Fruit fly (Drosophila melanogaster) whole organism, adult: ENCODE measurements around the gene Myc.
A peak's percentile ranks its signal among the peaks of the same experiment; 100 is the strongest.

Experiments used
- CG11617 ChIP-seq: fragments of 200-800 bp; sonication (Bioruptor generic); optimal IDR thresholded peaks from 2 replicates; lab custom pipeline; 2017; ENCODE audit warnings: mild to moderate bottlenecking, missing biosample characterization, missing genetic modification reagents, missing genetic modification characterization
- CG1620 ChIP-seq: fragments of 200-800 bp; sonication (Bioruptor generic); optimal IDR thresholded peaks from 2 replicates; lab custom pipeline; 2016; ENCODE audit warnings: missing biosample characterization, missing genetic modification characterization
- CG7045 ChIP-seq: fragments of 200-800 bp; sonication (Bioruptor generic); optimal IDR thresholded peaks from 2 replicates; lab custom pipeline; 2017; ENCODE audit warnings: missing biosample characterization, mild to moderate bottlenecking, missing genetic modification characterization
- CG7101 ChIP-seq: fragments of 200-800 bp; sonication (Bioruptor generic); optimal IDR thresholded peaks from 2 replicates; lab custom pipeline; 2018; ENCODE audit warnings: missing biosample characterization, mild to moderate bottlenecking, missing genetic modification characterization, moderate library complexity
- Mnt ChIP-seq: fragments of 200-800 bp; sonication (Bioruptor generic); optimal IDR thresholded peaks from 2 replicates; lab custom pipeline; 2016; ENCODE audit warnings: missing biosample characterization, mild to moderate bottlenecking, missing genetic modification characterization
- cic ChIP-seq: fragments of 200-800 bp; sonication (Bioruptor generic); optimal IDR thresholded peaks from 2 replicates; lab custom pipeline; 2017; ENCODE audit warnings: missing biosample characterization, mild to moderate bottlenecking, missing genetic modification characterization, moderate library complexity
- cnc ChIP-seq, 2 experiments: fragments of >200 bp; optimal IDR thresholded peaks; 2 replicates each; lab custom pipeline; 2017
- kay ChIP-seq: fragments of 200-800 bp; sonication (Bioruptor generic); peaks from one replicate; lab custom pipeline; 2016; ENCODE audit warnings: missing biosample characterization, missing genetic modification characterization, borderline replicate concordance
- pad ChIP-seq: fragments of 200-800 bp; sonication (Bioruptor generic); optimal IDR thresholded peaks from 3 replicates; lab custom pipeline; 2017; ENCODE audit warnings: missing biosample characterization, missing genetic modification characterization, mild to moderate bottlenecking, moderate library complexity, missing genetic modification reagents

DNA sequence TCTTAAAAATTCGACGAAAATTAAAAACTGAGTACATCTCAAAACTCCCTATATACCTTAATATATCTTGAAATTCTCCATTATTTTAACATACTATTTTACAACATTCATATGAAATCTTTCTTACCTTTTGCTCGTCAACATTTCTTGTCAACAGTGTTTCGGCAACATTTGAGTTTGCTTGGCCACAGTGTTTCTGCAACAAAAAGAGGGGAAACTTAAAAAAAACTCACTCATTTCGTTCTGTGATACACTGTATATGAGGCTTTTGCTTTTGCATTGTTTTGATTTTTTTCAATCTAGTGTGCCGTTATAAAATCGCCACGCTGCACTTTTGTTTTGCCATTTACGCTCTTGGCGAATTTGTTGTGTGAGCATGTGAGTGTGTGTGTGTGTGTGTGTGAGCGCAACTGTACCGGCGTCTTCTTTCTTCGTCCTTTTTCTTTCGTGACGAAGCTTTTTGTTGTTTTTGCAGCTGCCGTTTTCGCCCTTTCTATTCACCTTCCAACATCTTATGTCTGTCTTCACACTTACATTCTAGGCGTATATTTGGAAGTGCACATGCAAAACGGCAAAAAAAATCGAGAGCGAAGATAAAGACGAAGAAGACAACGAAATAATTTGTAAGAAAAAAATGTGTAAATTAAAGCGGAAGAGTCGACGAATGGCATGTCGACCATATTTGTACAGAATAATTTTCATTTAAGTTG is 3.5 kb upstream of the Myc start:
- TF ChIP-seq cnc (optimal IDR thresholded peaks at IDR 0.05; lab: Kevin White, UChicago) (no peak), CG7101 (tag; lab: Kevin White, UChicago) (peak; percentile 4), kay (GFP tag; lab: Kevin White, UChicago) (peak; percentile 48), Mnt (GFP tag; lab: Kevin White, UChicago) (no peak), cic (GFP tag; lab: Kevin White, UChicago) (no peak), CG1620 (no peak), CG11617 (no peak), pad (peak; percentile 98), CG7045 (GFP tag; lab: Kevin White, UChicago) (no peak)
